Worm (Caenorhabditis elegans) whole organism, late embryonic: ENCODE measurements around the gene C27A2.7.

ENCODE experiments used
- C08G9.2 ChIP-seq: sonication (generic microtip); optimal IDR thresholded peaks from 2 replicates; lab custom pipeline; 2016; ENCODE audit warnings: mild to moderate bottlenecking, missing genetic modification characterization, moderate library complexity, missing compliant biosample characterization
- K02D7.2 ChIP-seq: sonication (generic microtip); optimal IDR thresholded peaks from 2 replicates; lab custom pipeline; 2017; ENCODE audit warnings: mild to moderate bottlenecking, missing genetic modification characterization, missing compliant biosample characterization
- K09A11.1 ChIP-seq: sonication (generic microtip); optimal IDR thresholded peaks from 2 replicates; lab custom pipeline; 2017; ENCODE audit warnings: antibody characterized with exemption, mild to moderate bottlenecking, missing genetic modification characterization, missing compliant biosample characterization; ENCODE audit not compliant: insufficient read depth
- T23F11.4 ChIP-seq: fragments of 200-800 bp; sonication (Bioruptor generic); optimal IDR thresholded peaks from 2 replicates; lab custom pipeline; 2018; ENCODE audit warnings: mild to moderate bottlenecking, missing genetic modification characterization, missing compliant biosample characterization
- ahr-1 ChIP-seq: sonication (generic microtip); optimal IDR thresholded peaks from 2 replicates; lab custom pipeline; 2016; ENCODE audit warnings: missing genetic modification characterization, missing compliant biosample characterization
- ceh-14 ChIP-seq: sonication (generic microtip); optimal IDR thresholded peaks from 2 replicates; lab custom pipeline; 2016; ENCODE audit warnings: missing genotype, missing genetic modification characterization, missing compliant biosample characterization
- ceh-2 ChIP-seq: sonication (generic microtip); optimal IDR thresholded peaks from 2 replicates; lab custom pipeline; 2016; ENCODE audit warnings: missing genotype, missing genetic modification characterization, missing compliant biosample characterization
- ceh-48 ChIP-seq: sonication (generic microtip); optimal IDR thresholded peaks from 2 replicates; lab custom pipeline; 2016; ENCODE audit warnings: missing genetic modification characterization, inconsistent platforms, missing compliant biosample characterization
- ceh-6 ChIP-seq: fragments of 200-800 bp; sonication (Bioruptor generic); optimal IDR thresholded peaks from 2 replicates; lab custom pipeline; 2018; ENCODE audit warnings: mild to moderate bottlenecking, missing genetic modification characterization, missing compliant biosample characterization
- ceh-9 ChIP-seq: sonication (generic microtip); optimal IDR thresholded peaks from 2 replicates; lab custom pipeline; 2016; ENCODE audit warnings: mild to moderate bottlenecking, missing genetic modification characterization, inconsistent platforms, missing compliant biosample characterization
- che-1 ChIP-seq: sonication (generic microtip); optimal IDR thresholded peaks from 2 replicates; lab custom pipeline; 2016; ENCODE audit warnings: mild to moderate bottlenecking, missing genetic modification characterization, missing compliant biosample characterization
- dmd-4 ChIP-seq: sonication (generic microtip); optimal IDR thresholded peaks from 2 replicates; lab custom pipeline; 2016; ENCODE audit warnings: borderline replicate concordance, missing genetic modification characterization, missing compliant biosample characterization
- dve-1 ChIP-seq: sonication (generic microtip); optimal IDR thresholded peaks from 2 replicates; lab custom pipeline; 2017; ENCODE audit warnings: antibody characterized with exemption, mild to moderate bottlenecking, missing genetic modification characterization, missing compliant biosample characterization
- elt-2 ChIP-seq: sonication (generic microtip); optimal IDR thresholded peaks from 2 replicates; lab custom pipeline; 2016; ENCODE audit warnings: missing genetic modification reagents, missing genetic modification characterization, missing compliant biosample characterization
- elt-4 ChIP-seq: sonication (generic microtip); optimal IDR thresholded peaks from 2 replicates; lab custom pipeline; 2016; ENCODE audit warnings: missing genetic modification characterization, missing compliant biosample characterization
- ets-4 ChIP-seq: sonication (generic microtip); optimal IDR thresholded peaks from 2 replicates; lab custom pipeline; 2016; ENCODE audit warnings: missing genetic modification characterization, missing compliant biosample characterization
- eyg-1 ChIP-seq: sonication (generic microtip); optimal IDR thresholded peaks from 2 replicates; lab custom pipeline; 2016; ENCODE audit warnings: missing genotype, missing genetic modification characterization, missing compliant biosample characterization
- fax-1 ChIP-seq: sonication (generic microtip); optimal IDR thresholded peaks from 2 replicates; lab custom pipeline; 2016; ENCODE audit warnings: missing genotype, missing genetic modification characterization, missing compliant biosample characterization
- fkh-6 ChIP-seq: sonication (generic microtip); optimal IDR thresholded peaks from 2 replicates; lab custom pipeline; 2016; ENCODE audit warnings: missing genetic modification characterization, missing compliant biosample characterization
- hlh-15 ChIP-seq: sonication (generic microtip); optimal IDR thresholded peaks from 2 replicates; lab custom pipeline; 2016; ENCODE audit warnings: missing genetic modification characterization, missing compliant biosample characterization
- hlh-30 ChIP-seq: sonication (generic microtip); optimal IDR thresholded peaks from 2 replicates; lab custom pipeline; 2017; ENCODE audit warnings: antibody characterized with exemption, missing genetic modification characterization, missing compliant biosample characterization; ENCODE audit not compliant: insufficient read depth
- nfya-1 ChIP-seq: sonication (generic microtip); optimal IDR thresholded peaks from 2 replicates; lab custom pipeline; 2017; ENCODE audit warnings: missing genetic modification characterization, mild to moderate bottlenecking, missing compliant biosample characterization, antibody characterized with exemption, moderate library complexity
- npax-4 ChIP-seq: sonication (generic microtip); optimal IDR thresholded peaks from 2 replicates; lab custom pipeline; 2016; ENCODE audit warnings: missing genetic modification characterization, missing compliant biosample characterization
- odd-2 ChIP-seq: sonication (generic microtip); optimal IDR thresholded peaks from 2 replicates; lab custom pipeline; 2017; ENCODE audit warnings: antibody characterized with exemption, mild to moderate bottlenecking, missing genetic modification characterization, missing compliant biosample characterization
- pag-3 ChIP-seq: sonication (generic microtip); optimal IDR thresholded peaks from 2 replicates; lab custom pipeline; 2016; ENCODE audit warnings: missing compliant biosample characterization, missing genetic modification characterization, borderline replicate concordance
- pax-1 ChIP-seq: fragments of 150-350 bp; optimal IDR thresholded peaks from 2 replicates; lab custom pipeline; 2014; ENCODE audit warnings: missing biosample characterization, missing genetic modification characterization
- pha-4 ChIP-seq: fragments of 150-350 bp; optimal IDR thresholded peaks from 2 replicates; lab custom pipeline; 2018; ENCODE audit warnings: missing biosample characterization, missing genetic modification reagents, missing genetic modification characterization
- pqm-1 ChIP-seq: sonication (generic microtip); optimal IDR thresholded peaks from 2 replicates; lab custom pipeline; 2016; ENCODE audit warnings: missing genetic modification characterization, missing compliant biosample characterization
- ref-2 ChIP-seq: sonication (generic microtip); optimal IDR thresholded peaks from 2 replicates; lab custom pipeline; 2016; ENCODE audit warnings: missing genetic modification characterization, missing compliant biosample characterization
- sox-4 ChIP-seq: sonication (generic microtip); optimal IDR thresholded peaks from 2 replicates; lab custom pipeline; 2017; ENCODE audit warnings: mild to moderate bottlenecking, missing genetic modification characterization, inconsistent platforms, missing compliant biosample characterization
- syd-9 ChIP-seq: sonication (generic microtip); optimal IDR thresholded peaks from 2 replicates; lab custom pipeline; 2016; ENCODE audit warnings: mild to moderate bottlenecking, missing genetic modification characterization, moderate library complexity, missing compliant biosample characterization
- tbx-2 ChIP-seq: sonication (generic microtip); optimal IDR thresholded peaks from 2 replicates; lab custom pipeline; 2016; ENCODE audit warnings: missing genetic modification characterization, missing compliant biosample characterization
- unc-42 ChIP-seq: sonication (generic microtip); optimal IDR thresholded peaks from 2 replicates; lab custom pipeline; 2016; ENCODE audit warnings: missing genotype, missing genetic modification characterization, missing compliant biosample characterization
- unc-55 ChIP-seq: sonication (generic microtip); optimal IDR thresholded peaks from 2 replicates; lab custom pipeline; 2017; ENCODE audit warnings: missing biosample characterization, missing genetic modification reagents, missing genetic modification characterization
- unc-86 ChIP-seq: sonication (generic microtip); optimal IDR thresholded peaks from 2 replicates; lab custom pipeline; 2016; ENCODE audit warnings: missing genetic modification characterization, missing compliant biosample characterization
- zip-5 ChIP-seq: sonication (generic microtip); optimal IDR thresholded peaks from 2 replicates; lab custom pipeline; 2016; ENCODE audit warnings: missing genetic modification characterization, missing compliant biosample characterization
- ztf-16 ChIP-seq: sonication (generic microtip); optimal IDR thresholded peaks from 2 replicates; lab custom pipeline; 2017; ENCODE audit warnings: missing genetic modification characterization, missing compliant biosample characterization

The C27A2.7 gene

ce11 chrII:5084225-5084624 is 13.1 kb upstream of the C27A2.7 start:
- peak; percentile 49 for TF ChIP-seq elt-2 (tag; lab: Kevin White, UChicago)
- TF ChIP-seq ztf-16 (tag; lab: Kevin White, UChicago) = no peak

- TF ChIP-seq unc-86 (tag; lab: Kevin White, UChicago) = no peak
- TF ChIP-seq ahr-1 = no peak
- no peak for TF ChIP-seq pqm-1 (tag; lab: Kevin White, UChicago)
- no peak for TF ChIP-seq K09A11.1 (tag; lab: Kevin White, UChicago)
- no peak for TF ChIP-seq dve-1
- no peak for TF ChIP-seq T23F11.4 (GFP tag; lab: Kevin White, UChicago)
- no peak for TF ChIP-seq ceh-2 (tag; lab: Kevin White, UChicago)
- TF ChIP-seq ets-4 (tag; lab: Kevin White, UChicago) = no peak
- TF ChIP-seq ceh-48 (tag; lab: Kevin White, UChicago) = no peak
- no peak for TF ChIP-seq ceh-14
- no peak for TF ChIP-seq che-1 (tag; lab: Kevin White, UChicago)
- TF ChIP-seq hlh-15 = no peak
- no peak for TF ChIP-seq elt-2 (tag; lab: Kevin White, UChicago)
- TF ChIP-seq syd-9 (tag; lab: Kevin White, UChicago) = no peak
- no peak for TF ChIP-seq ceh-6
- TF ChIP-seq ref-2 (tag; lab: Kevin White, UChicago) = no peak
- no peak for TF ChIP-seq K02D7.2 (tag; lab: Kevin White, UChicago)
- TF ChIP-seq sox-4 (tag; lab: Kevin White, UChicago) = no peak
Observed at ce11 chrII:5083341-5083740, 12.2 kb upstream of the C27A2.7 start, which contains the start of gene C04G6.4. Gene C04G6.4, minus strand, starts transcription at chrII:5083441.

- TF ChIP-seq ztf-16 (tag; lab: Kevin White, UChicago) (no peak), npax-4 (tag; lab: Kevin White, UChicago) (no peak), unc-55 (peak; percentile 41), ceh-48 (tag; lab: Kevin White, UChicago) (peak; percentile 25), hlh-30 (peak; percentile 52), pha-4 (tag; lab: Kevin White, UChicago) (no peak), nfya-1 (peak; percentile 39), tbx-2 (tag; lab: Kevin White, UChicago) (peak; percentile 32), pax-1 (tag; lab: Kevin White, UChicago) (peak; percentile 86), unc-42 (tag; lab: Kevin White, UChicago) (peak; percentile 65)
- TF ChIP-seq, all 69 proteins: peak for 7
Observed at ce11 chrII:5081124-5081913, 10.2 kb upstream of the C27A2.7 start, which contains the start of gene dsh-2. Gene dsh-2, minus strand, starts transcription at chrII:5081174.

ce11 chrII:5069525-5069924 is 1.6 kb downstream of the C27A2.7 start, which contains the start of gene idpb-2:
Gene idpb-2, minus strand, starts transcription at chrII:5069625.
- TF ChIP-seq C08G9.2 (tag; lab: Kevin White, UChicago) (no peak), ceh-6 (no peak), zip-5 (no peak), K02D7.2 (tag; lab: Kevin White, UChicago) (no peak), dmd-4 (no peak), fkh-6 (tag; lab: Kevin White, UChicago) (no peak), npax-4 (tag; lab: Kevin White, UChicago) (no peak), fax-1 (tag; lab: Kevin White, UChicago) (no peak), pqm-1 (tag; lab: Kevin White, UChicago) (no peak), sox-4 (tag; lab: Kevin White, UChicago) (no peak), T23F11.4 (GFP tag; lab: Kevin White, UChicago) (no peak), ceh-9 (no peak), hlh-15 (no peak), elt-4 (tag; lab: Kevin White, UChicago) (no peak), odd-2 (tag; lab: Kevin White, UChicago) (no peak), pag-3 (tag; lab: Kevin White, UChicago) (no peak), eyg-1 (no peak)
